Worm (Caenorhabditis elegans) whole organism, late embryonic: Measurements from ENCODE around the gene lmtr-5.

ENCODE experiments used
- K09A11.1 ChIP-seq: sonication (generic microtip); optimal IDR thresholded peaks from 2 replicates; lab custom pipeline; 2017; ENCODE audit warnings: antibody characterized with exemption, mild to moderate bottlenecking, missing genetic modification characterization, missing compliant biosample characterization; ENCODE audit not compliant: insufficient read depth
- Y22D7AL.16 ChIP-seq: sonication (generic microtip); optimal IDR thresholded peaks from 2 replicates; lab custom pipeline; 2016; ENCODE audit warnings: missing genetic modification characterization, missing compliant biosample characterization
- ama-1 ChIP-seq: fragments of 150-350 bp; optimal IDR thresholded peaks from 2 replicates; lab custom pipeline; 2014
- ceh-30 ChIP-seq: fragments of 150-350 bp; optimal IDR thresholded peaks from 2 replicates; lab custom pipeline; 2014; ENCODE audit warnings: missing biosample characterization, missing genetic modification characterization
- ceh-9 ChIP-seq: sonication (generic microtip); optimal IDR thresholded peaks from 2 replicates; lab custom pipeline; 2016; ENCODE audit warnings: mild to moderate bottlenecking, missing genetic modification characterization, inconsistent platforms, missing compliant biosample characterization
- dve-1 ChIP-seq: sonication (generic microtip); optimal IDR thresholded peaks from 2 replicates; lab custom pipeline; 2017; ENCODE audit warnings: antibody characterized with exemption, mild to moderate bottlenecking, missing genetic modification characterization, missing compliant biosample characterization
- elt-2 ChIP-seq: sonication (generic microtip); optimal IDR thresholded peaks from 2 replicates; lab custom pipeline; 2016; ENCODE audit warnings: missing genetic modification reagents, missing genetic modification characterization, missing compliant biosample characterization
- eyg-1 ChIP-seq: sonication (generic microtip); optimal IDR thresholded peaks from 2 replicates; lab custom pipeline; 2016; ENCODE audit warnings: missing genotype, missing genetic modification characterization, missing compliant biosample characterization
- hlh-15 ChIP-seq: sonication (generic microtip); optimal IDR thresholded peaks from 2 replicates; lab custom pipeline; 2016; ENCODE audit warnings: missing genetic modification characterization, missing compliant biosample characterization
- pha-2 ChIP-seq: sonication (generic microtip); optimal IDR thresholded peaks from 2 replicates; lab custom pipeline; 2017; ENCODE audit warnings: mild to moderate bottlenecking, missing genetic modification characterization, missing compliant biosample characterization
- pqm-1 ChIP-seq: sonication (generic microtip); optimal IDR thresholded peaks from 2 replicates; lab custom pipeline; 2016; ENCODE audit warnings: missing genetic modification characterization, missing compliant biosample characterization
- pros-1 ChIP-seq: fragments of 150-350 bp; optimal IDR thresholded peaks from 2 replicates; lab custom pipeline; 2014; ENCODE audit warnings: missing biosample characterization, missing genetic modification reagents, missing genetic modification characterization
- tbx-2 ChIP-seq: sonication (generic microtip); optimal IDR thresholded peaks from 2 replicates; lab custom pipeline; 2016; ENCODE audit warnings: missing genetic modification characterization, missing compliant biosample characterization

DNA sequence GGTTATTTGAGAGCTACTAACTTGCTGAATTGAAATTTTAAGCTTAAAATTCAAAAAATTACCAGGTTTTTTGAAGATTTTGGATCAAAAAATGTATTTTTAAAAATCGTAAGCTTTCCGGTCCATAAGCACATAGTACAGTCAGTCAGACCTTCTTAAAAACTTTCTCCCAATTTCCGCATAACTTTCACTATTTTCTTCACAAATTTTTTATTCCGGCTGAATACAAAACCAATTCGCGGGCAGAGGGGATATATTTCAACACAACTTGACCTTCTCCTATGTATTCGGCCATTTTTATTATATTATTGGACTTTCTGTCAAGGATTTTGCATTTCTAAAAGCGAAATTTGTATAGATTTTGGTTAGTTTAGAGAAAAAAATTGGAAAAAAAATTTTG, 23.0 kb upstream of the lmtr-5 start:
- TF ChIP-seq pros-1 (tag; lab: Kevin White, UChicago): no peak
- no peak for TF ChIP-seq ama-1
- TF ChIP-seq dve-1 (tag; lab: Kevin White, UChicago): no peak
- TF ChIP-seq hlh-15: no peak
- no peak for TF ChIP-seq pqm-1
- TF ChIP-seq pha-2 (tag; lab: Kevin White, UChicago): no peak
- no peak for TF ChIP-seq elt-2 (tag; lab: Kevin White, UChicago)
- no peak for TF ChIP-seq tbx-2 (tag; lab: Kevin White, UChicago)
- TF ChIP-seq Y22D7AL.16 (tag; lab: Kevin White, UChicago): no peak
- TF ChIP-seq K09A11.1 (tag; lab: Kevin White, UChicago): no peak
- no peak for TF ChIP-seq ceh-30 (tag; lab: Kevin White, UChicago)
- no peak for TF ChIP-seq ceh-9 (tag; lab: Kevin White, UChicago)
- no peak for TF ChIP-seq eyg-1 (tag; lab: Kevin White, UChicago)
